Fruit fly (Drosophila melanogaster) whole organism, embryonic: ENCODE results near the gene CG13309.

Source experiments
- Atf3 ChIP-seq: fragments of 200-800 bp; sonication (Bioruptor generic); optimal IDR thresholded peaks from 3 replicates; lab custom pipeline; 2016; ENCODE audit warnings: missing biosample characterization, missing genetic modification characterization
- Awh ChIP-seq: fragments of 200-800 bp; sonication (Bioruptor generic); IDR thresholded peaks from 2 replicates; pipeline ENCODE4, ENCODE4 v1.3.6; 2022; ENCODE audit warnings: missing biosample characterization, missing genetic modification characterization
- C15 ChIP-seq: fragments of 200-800 bp; sonication (Bioruptor generic); IDR thresholded peaks from 3 replicates; pipeline ENCODE4 v1.3.6; 2022; ENCODE audit warnings: missing biosample characterization, missing genetic modification characterization
- CG11504 ChIP-seq: fragments of 200-800 bp; sonication (Bioruptor generic); optimal IDR thresholded peaks from 3 replicates; lab custom pipeline; 2019; ENCODE audit warnings: missing biosample characterization, mild to moderate bottlenecking, missing genetic modification characterization, moderate library complexity
- CG1233 ChIP-seq: fragments of 200-800 bp; sonication (Bioruptor generic); optimal IDR thresholded peaks from 4 replicates; lab custom pipeline; 2018; ENCODE audit warnings: missing biosample characterization, mild to moderate bottlenecking, missing genetic modification characterization
- CG12391 ChIP-seq: fragments of 200-800 bp; sonication (Bioruptor generic); optimal IDR thresholded peaks from 3 replicates; lab custom pipeline; 2018; ENCODE audit warnings: missing biosample characterization, mild to moderate bottlenecking, missing genetic modification characterization, moderate library complexity
- CG13894 ChIP-seq: fragments of 200-800 bp; sonication (Bioruptor generic); optimal IDR thresholded peaks from 3 replicates; lab custom pipeline; 2018; ENCODE audit warnings: missing biosample characterization, mild to moderate bottlenecking, missing genetic modification characterization, moderate library complexity
- CG31365 ChIP-seq: fragments of 200-800 bp; sonication (Bioruptor generic); optimal IDR thresholded peaks from 2 replicates; lab custom pipeline; 2018; ENCODE audit warnings: missing biosample characterization, mild to moderate bottlenecking, missing genetic modification characterization
- CG4282 ChIP-seq: fragments of 200-800 bp; sonication (Bioruptor generic); optimal IDR thresholded peaks from 2 replicates; lab custom pipeline; 2016; ENCODE audit warnings: missing biosample characterization, missing genetic modification characterization
- CG4424 ChIP-seq: fragments of 200-800 bp; sonication (Bioruptor generic); optimal IDR thresholded peaks from 3 replicates; lab custom pipeline; 2016; ENCODE audit warnings: missing biosample characterization, missing genetic modification characterization
- Hand ChIP-seq: fragments of 200-800 bp; sonication (Bioruptor generic); optimal IDR thresholded peaks from 2 replicates; lab custom pipeline; 2017; ENCODE audit warnings: mild to moderate bottlenecking, missing biosample characterization, missing genetic modification reagents, missing genetic modification characterization
- Med ChIP-seq: fragments of 200-800 bp; sonication (Bioruptor generic); peaks from one replicate; lab custom pipeline; 2016; ENCODE audit warnings: missing biosample characterization, missing genetic modification characterization, mild to moderate bottlenecking, inconsistent platforms, moderate library complexity
- Scr ChIP-seq: fragments of 200-800 bp; sonication (Bioruptor generic); IDR thresholded peaks from 2 replicates; pipeline ENCODE4 v1.3.6; 2022; ENCODE audit warnings: missing biosample characterization, missing genetic modification characterization; ENCODE audit not compliant: partially characterized antibody
- Side ChIP-seq: fragments of 200-800 bp; sonication (Bioruptor generic); optimal IDR thresholded peaks from 2 replicates; lab custom pipeline; 2016; ENCODE audit warnings: missing biosample characterization, missing genetic modification characterization
- Sin3A ChIP-seq: fragments of >200 bp; optimal IDR thresholded peaks from 2 replicates; lab custom pipeline; 2018
- bbx ChIP-seq: fragments of 200-800 bp; sonication (Bioruptor generic); IDR thresholded peaks from 2 replicates; pipeline ENCODE4 v1.3.6; 2022; ENCODE audit warnings: missing biosample characterization, missing genetic modification characterization; ENCODE audit not compliant: partially characterized antibody
- chinmo ChIP-seq: fragments of 200-800 bp; sonication (Bioruptor generic); IDR thresholded peaks from 4 replicates; pipeline ENCODE4 v1.3.6; 2022; ENCODE audit warnings: missing biosample characterization, missing genetic modification characterization; ENCODE audit not compliant: partially characterized antibody
- dati ChIP-seq: fragments of 200-800 bp; sonication (Bioruptor generic); IDR thresholded peaks from 2 replicates; pipeline ENCODE4 v1.3.6; 2022; ENCODE audit warnings: missing biosample characterization, missing genetic modification characterization
- dysf ChIP-seq: fragments of 200-800 bp; sonication (Bioruptor generic); IDR thresholded peaks from 3 replicates; pipeline ENCODE4 v1.3.6; 2022; ENCODE audit warnings: missing biosample characterization, missing genetic modification characterization
- emc ChIP-seq: fragments of 200-800 bp; sonication (Bioruptor generic); optimal IDR thresholded peaks from 2 replicates; lab custom pipeline; 2016; ENCODE audit warnings: missing biosample characterization, missing genetic modification characterization
- lov ChIP-seq, 2 experiments: fragments of 200-800 bp in 1 of 2; fragments of >200 bp in 1 of 2; sonication (Bioruptor generic) in 1 of 2; IDR thresholded peaks in 1 of 2; optimal IDR thresholded peaks in 1 of 2; 2 replicates in 1 of 2; 3 replicates in 1 of 2; pipeline versions ENCODE4 v1.3.6 to Lab custom; 2017 to 2022; ENCODE audit warnings: missing biosample characterization in 1 of 2, missing genetic modification characterization in 1 of 2
- mld ChIP-seq: fragments of 200-800 bp; sonication (Bioruptor generic); IDR thresholded peaks from 3 replicates; pipeline ENCODE4 v1.3.6; 2022; ENCODE audit warnings: missing biosample characterization, missing genetic modification characterization; ENCODE audit not compliant: partially characterized antibody
- nerfin-2 ChIP-seq: fragments of 200-800 bp; sonication (Bioruptor generic); IDR thresholded peaks from 2 replicates; pipeline ENCODE4 v1.3.6; 2022; ENCODE audit warnings: missing biosample characterization, missing genetic modification characterization; ENCODE audit not compliant: partially characterized antibody
- sqz ChIP-seq: fragments of 200-800 bp; sonication (Bioruptor generic); optimal IDR thresholded peaks from 3 replicates; lab custom pipeline; 2018; ENCODE audit warnings: missing biosample characterization, mild to moderate bottlenecking, missing genetic modification characterization
- vvl ChIP-seq: fragments of 200-800 bp; sonication (Bioruptor generic); IDR thresholded peaks from 2 replicates; pipeline ENCODE4 v1.3.6; 2022; ENCODE audit warnings: missing biosample characterization, missing genetic modification characterization

CG13309 gene

dm6 chr3L:8860746-8861145, 50.6 kb downstream of the CG13309 start (continued):
- TF ChIP-seq Atf3 (GFP tag; lab: Kevin White, UChicago), result no peak
- TF ChIP-seq CG1233 (GFP tag; lab: Kevin White, UChicago), result no peak
- TF ChIP-seq vvl (GFP tag; lab: Robert Waterston, UW), result peak; percentile 86
- TF ChIP-seq CG13894, result peak; percentile 83
- TF ChIP-seq bbx, result no peak
- no peak for TF ChIP-seq Sin3A (lab: Kevin White, UChicago)
- TF ChIP-seq Hand (GFP tag; lab: Kevin White, UChicago), result no peak
- no peak for TF ChIP-seq CG11504 (tag; lab: Kevin White, UChicago)
- no peak for TF ChIP-seq emc (GFP tag; lab: Kevin White, UChicago)
- TF ChIP-seq lov (optimal IDR thresholded peaks at IDR 0.05; lab: Kevin White, UChicago), result no peak
- TF ChIP-seq lov (GFP tag; IDR thresholded peaks at IDR 0.05; lab: Robert Waterston, UW), result no peak
- TF ChIP-seq CG31365 (tag; lab: Kevin White, UChicago), result no peak
- TF ChIP-seq C15 (GFP tag; lab: Robert Waterston, UW), result no peak
- no peak for TF ChIP-seq nerfin-2
- no peak for TF ChIP-seq mld (GFP tag; lab: Robert Waterston, UW)
- TF ChIP-seq CG4424, result no peak
- peak; percentile 44 for TF ChIP-seq Med
- TF ChIP-seq CG12391, result no peak
- no peak for TF ChIP-seq dysf
- TF ChIP-seq Scr (GFP tag; lab: Robert Waterston, UW), result no peak
- TF ChIP-seq chinmo, result 0 out of 4 replicates have a peak, but pooled peaks have one; percentile 4
- no peak for TF ChIP-seq CG4282 (GFP tag; lab: Kevin White, UChicago)
- TF ChIP-seq dati (GFP tag; lab: Robert Waterston, UW), result no peak
- peak; percentile 62 for TF ChIP-seq sqz (GFP tag; lab: Kevin White, UChicago)
- TF ChIP-seq Awh (GFP tag; lab: Robert Waterston, UW), result 0 out of 2 replicates have a peak, but pooled peaks have one; percentile 18
- no peak for TF ChIP-seq Side (GFP tag; lab: Kevin White, UChicago)
